Worm (Caenorhabditis elegans) whole organism, midembryonic: ENCODE data around the gene athp-2.

Experiments
- T22C8.4 ChIP-seq: fragments of 200-800 bp; sonication (Bioruptor generic); IDR thresholded peaks from 2 replicates; pipeline ENCODE4 v1.3.6; 2022; ENCODE audit warnings: missing genetic modification characterization, missing compliant biosample characterization
- cog-1 ChIP-seq: sonication (generic microtip); optimal IDR thresholded peaks from 2 replicates; lab custom pipeline; 2016; ENCODE audit warnings: missing genetic modification characterization, missing compliant biosample characterization
- flt-1 ChIP-seq: fragments of 200-800 bp; sonication (Bioruptor generic); IDR thresholded peaks from 2 replicates; pipeline ENCODE4 v1.3.6; 2022; ENCODE audit warnings: missing genetic modification characterization, missing compliant biosample characterization
- klf-2 ChIP-seq: fragments of 200-800 bp; sonication (Bioruptor generic); conservative IDR thresholded peaks from 2 replicates; pipeline ENCODE4 v1.3.6; 2022; ENCODE audit warnings: missing genetic modification reagents, missing genetic modification characterization, missing compliant biosample characterization
- med-1 ChIP-seq: sonication (generic microtip); optimal IDR thresholded peaks from 2 replicates; lab custom pipeline; 2017; ENCODE audit warnings: missing genetic modification characterization, mild to moderate bottlenecking, missing compliant biosample characterization, antibody characterized with exemption, missing genetic modification reagents; ENCODE audit not compliant: insufficient read depth
- ref-1 ChIP-seq: fragments of 200-800 bp; sonication (Bioruptor generic); conservative IDR thresholded peaks from 2 replicates; pipeline ENCODE4 v1.3.6; 2022; ENCODE audit warnings: missing genetic modification reagents, missing genetic modification characterization, missing compliant biosample characterization
- tab-1 ChIP-seq: fragments of 200-800 bp; sonication (Bioruptor generic); IDR thresholded peaks from 2 replicates; pipeline ENCODE4 v1.3.6; 2022; ENCODE audit warnings: missing genetic modification characterization, missing compliant biosample characterization
- ztf-29 ChIP-seq: fragments of 200-800 bp; sonication (Bioruptor generic); IDR thresholded peaks from 2 replicates; pipeline ENCODE4 v1.3.6; 2022; ENCODE audit warnings: missing genetic modification reagents, missing genetic modification characterization, missing compliant biosample characterization

- TF ChIP-seq flt-1 (GFP tag; lab: Robert Waterston, UW), result no peak
- TF ChIP-seq tab-1 (GFP tag; lab: Robert Waterston, UW), result no peak
- no peak for TF ChIP-seq ztf-29 (GFP tag; lab: Robert Waterston, UW)
- no peak for TF ChIP-seq cog-1
- TF ChIP-seq klf-2, result no peak
- TF ChIP-seq ref-1 (GFP tag; lab: Robert Waterston, UW), result no peak
- TF ChIP-seq T22C8.4 (GFP tag; lab: Robert Waterston, UW), result no peak
- no peak for TF ChIP-seq med-1 (GFP tag; lab: Kevin White, UChicago)
Measured at ce11 chrII:4383306-4383705, 43.3 kb downstream of the athp-2 start, which contains the start of gene fkh-6.
